Worm (Caenorhabditis elegans): Measurements from ENCODE around the gene ran-2.

DNA sequence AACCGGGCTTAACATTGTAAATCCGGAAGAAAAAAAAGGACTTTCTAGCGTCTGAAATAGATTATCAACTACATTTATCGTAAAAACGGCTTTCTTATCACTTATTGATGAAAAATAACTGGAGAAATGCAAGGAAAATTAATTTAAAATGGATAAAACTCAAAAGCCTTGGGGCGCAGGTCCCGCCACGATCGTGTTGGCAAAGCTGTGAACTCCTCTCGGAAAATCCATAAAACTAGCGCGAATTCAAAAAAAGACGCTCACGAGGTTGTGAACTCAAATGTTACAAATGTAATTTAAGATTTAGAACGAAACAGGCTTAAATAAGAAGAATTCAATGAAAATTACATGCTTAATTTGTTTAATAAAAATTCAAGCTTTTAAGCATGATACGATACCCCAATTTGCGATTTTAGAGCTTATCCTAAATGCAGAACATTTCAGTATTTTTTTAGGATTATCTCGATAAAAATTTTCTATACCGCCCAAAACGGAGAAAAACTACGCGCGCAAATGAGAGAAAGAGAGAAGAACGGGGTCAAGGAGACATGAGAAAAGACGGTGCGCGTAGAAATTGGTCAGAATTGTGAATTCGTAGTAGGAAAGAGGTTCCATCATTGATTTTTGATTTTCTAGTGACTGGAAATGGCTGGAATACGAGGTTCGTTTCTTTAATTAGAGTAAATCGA is 18.9 kb downstream of the ran-2 start, which contains the start of gene C29E4.15:
- no peak for TF ChIP-seq elt-1 (tag; optimal IDR thresholded peaks at IDR 0.05)
- no peak for TF ChIP-seq nhr-11 (tag; optimal IDR thresholded peaks at IDR 0.05)
- TF ChIP-seq ztf-11 (tag; optimal IDR thresholded peaks at IDR 0.05): no peak

Data from whole organism, L2 larva.